Worm (Caenorhabditis elegans) whole organism, L1 larva: ENCODE measurements around the gene evl-20.

Source experiments
- egl-27 ChIP-seq, 2 experiments: fragments of 150-350 bp in 1 of 2; sonication (generic microtip); optimal IDR thresholded peaks; 3 replicates each; lab custom pipeline; 2017 to 2018; ENCODE audit warnings: missing biosample characterization in 2 of 2, missing genetic modification characterization in 2 of 2, missing genetic modification reagents in 2 of 2
- lsy-2 ChIP-seq, 2 experiments: fragments of 150-350 bp; optimal IDR thresholded peaks; 2 replicates each; lab custom pipeline; 2014; ENCODE audit warnings: missing biosample characterization in 2 of 2, missing genetic modification characterization in 2 of 2
- xbp-1 ChIP-seq: sonication (generic microtip); optimal IDR thresholded peaks from 2 replicates; lab custom pipeline; 2016; ENCODE audit warnings: missing genetic modification characterization, missing compliant biosample characterization

DNA sequence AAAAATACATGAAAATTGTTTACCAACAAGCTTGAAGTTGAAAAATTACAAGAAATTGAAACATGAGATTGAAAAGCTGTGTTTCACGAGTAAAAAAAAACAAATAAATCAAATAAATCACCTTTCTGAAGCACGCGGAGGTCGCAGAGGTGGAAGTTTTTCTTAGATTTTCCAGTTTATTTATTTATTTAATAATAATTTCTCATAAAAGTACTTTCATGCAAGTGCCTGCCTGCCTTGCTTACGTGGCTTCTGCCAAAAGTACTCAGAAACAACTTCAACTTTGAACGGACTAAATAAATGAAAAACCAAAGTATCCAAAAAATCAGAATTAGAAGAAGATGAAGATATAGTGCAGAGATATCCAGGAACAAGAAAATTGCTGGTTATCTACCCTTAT is 12.2 kb upstream of the evl-20 start, which contains the start of gene acp-2:
- TF ChIP-seq egl-27 (tag; optimal IDR thresholded peaks at IDR 0.05; lab: Kevin White, UChicago) (no peak), lsy-2 (tag; optimal IDR thresholded peaks at IDR 0.05; lab: Kevin White, UChicago) (no peak), xbp-1 (no peak)
